Fruit fly (Drosophila melanogaster) whole organism, adult: ENCODE measurements around the gene Rbp9.

Experiments used
- CG11617 ChIP-seq: fragments of 200-800 bp; sonication (Bioruptor generic); optimal IDR thresholded peaks from 2 replicates; lab custom pipeline; 2017; ENCODE audit warnings: mild to moderate bottlenecking, missing biosample characterization, missing genetic modification reagents, missing genetic modification characterization
- CG12768 ChIP-seq: fragments of 200-800 bp; sonication (Bioruptor generic); optimal IDR thresholded peaks from 2 replicates; lab custom pipeline; 2017; ENCODE audit warnings: missing biosample characterization, missing genetic modification characterization, mild to moderate bottlenecking, moderate library complexity, missing genetic modification reagents
- CG1620 ChIP-seq: fragments of 200-800 bp; sonication (Bioruptor generic); optimal IDR thresholded peaks from 2 replicates; lab custom pipeline; 2016; ENCODE audit warnings: missing biosample characterization, missing genetic modification characterization
- CG33017 ChIP-seq: fragments of 200-800 bp; sonication (Bioruptor generic); optimal IDR thresholded peaks from 2 replicates; lab custom pipeline; 2018; ENCODE audit warnings: missing biosample characterization, mild to moderate bottlenecking, missing genetic modification characterization, moderate library complexity
- CG7045 ChIP-seq: fragments of 200-800 bp; sonication (Bioruptor generic); optimal IDR thresholded peaks from 2 replicates; lab custom pipeline; 2017; ENCODE audit warnings: missing biosample characterization, mild to moderate bottlenecking, missing genetic modification characterization
- Mnt ChIP-seq: fragments of 200-800 bp; sonication (Bioruptor generic); optimal IDR thresholded peaks from 2 replicates; lab custom pipeline; 2016; ENCODE audit warnings: missing biosample characterization, mild to moderate bottlenecking, missing genetic modification characterization
- cic ChIP-seq: fragments of 200-800 bp; sonication (Bioruptor generic); optimal IDR thresholded peaks from 2 replicates; lab custom pipeline; 2017; ENCODE audit warnings: missing biosample characterization, mild to moderate bottlenecking, missing genetic modification characterization, moderate library complexity
- kay ChIP-seq: fragments of 200-800 bp; sonication (Bioruptor generic); peaks from one replicate; lab custom pipeline; 2016; ENCODE audit warnings: missing biosample characterization, missing genetic modification characterization, borderline replicate concordance
- ovo ChIP-seq: fragments of 200-800 bp; sonication (Bioruptor generic); optimal IDR thresholded peaks from 2 replicates; lab custom pipeline; 2016; ENCODE audit warnings: missing biosample characterization, missing genetic modification characterization
- pad ChIP-seq: fragments of 200-800 bp; sonication (Bioruptor generic); optimal IDR thresholded peaks from 3 replicates; lab custom pipeline; 2017; ENCODE audit warnings: missing biosample characterization, missing genetic modification characterization, mild to moderate bottlenecking, moderate library complexity, missing genetic modification reagents
- toe ChIP-seq: fragments of 200-800 bp; sonication (Bioruptor generic); optimal IDR thresholded peaks from 2 replicates; lab custom pipeline; 2016; ENCODE audit warnings: missing biosample characterization, missing genetic modification characterization

- no peak for TF ChIP-seq toe (GFP tag; lab: Kevin White, UChicago)
- TF ChIP-seq CG12768: no peak
- TF ChIP-seq CG33017 (tag; lab: Kevin White, UChicago): no peak
- TF ChIP-seq CG7045 (GFP tag; lab: Kevin White, UChicago): no peak
- no peak for TF ChIP-seq kay (GFP tag; lab: Kevin White, UChicago)
- TF ChIP-seq cic (GFP tag; lab: Kevin White, UChicago): no peak
- no peak for TF ChIP-seq Mnt (GFP tag; lab: Kevin White, UChicago)
- TF ChIP-seq CG1620 (GFP tag; lab: Kevin White, UChicago): no peak
- no peak for TF ChIP-seq CG11617 (GFP tag; lab: Kevin White, UChicago)
- TF ChIP-seq pad: no peak
- no peak for TF ChIP-seq ovo (GFP tag; lab: Kevin White, UChicago)
Measured at dm6 chr2L:2955659-2956058, 1.1 kb downstream of the Rbp9 start.
